Fruit fly (Drosophila melanogaster): ENCODE measurements around the gene ebo.

DNA sequence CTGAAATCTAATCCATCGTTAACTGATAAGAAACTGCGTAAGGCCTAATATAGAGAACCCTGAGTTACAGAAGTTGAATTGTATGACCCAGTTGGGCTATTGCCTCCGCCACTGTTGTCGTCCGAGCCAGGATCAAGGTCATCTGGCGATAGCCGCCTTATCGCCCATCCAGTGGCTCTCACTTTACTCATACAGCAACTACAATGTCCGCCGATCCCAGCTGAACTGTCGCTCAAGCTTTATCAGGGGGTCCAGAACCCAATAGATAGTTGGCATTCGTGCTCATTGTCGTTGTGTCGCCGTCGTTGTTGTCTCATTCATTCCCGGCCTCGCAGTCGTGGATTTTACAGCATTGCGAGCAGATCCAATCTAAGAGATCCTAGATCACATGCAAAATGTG, 32.7 kb upstream of the ebo start, which contains the start of gene arg:
- TF ChIP-seq CG4318 (GFP tag; optimal IDR thresholded peaks at IDR 0.05) (no peak), CG7368 (GFP tag; optimal IDR thresholded peaks at IDR 0.05) (no peak), fd85E (GFP tag; optimal IDR thresholded peaks at IDR 0.05) (no peak), Met (GFP tag; optimal IDR thresholded peaks at IDR 0.05) (no peak), CG32006 (GFP tag; optimal IDR thresholded peaks at IDR 0.05) (no peak), Lpt (GFP tag; optimal IDR thresholded peaks at IDR 0.05) (no peak), CG3919 (GFP tag; optimal IDR thresholded peaks at IDR 0.05) (no peak), Gug (GFP tag; IDR thresholded peaks at IDR 0.05) (no peak), Eip75B (GFP tag; optimal IDR thresholded peaks at IDR 0.05) (no peak), dsx (GFP tag; optimal IDR thresholded peaks at IDR 0.05; ENCODE audit: poor library complexity, severe bottlenecking) (peak; percentile 55), Hr38 (GFP tag; optimal IDR thresholded peaks at IDR 0.05) (no peak), Sox102F (GFP tag; optimal IDR thresholded peaks at IDR 0.05) (no peak)
